Worm (Caenorhabditis elegans) whole organism, young adult: ENCODE data around the gene W07G4.7.

Experiments used
- B0019.2 ChIP-seq: fragments of 200-800 bp; sonication (Bioruptor generic); conservative IDR thresholded peaks from 2 replicates; pipeline ENCODE4 v1.3.6; 2022; ENCODE audit warnings: missing genetic modification reagents, missing genetic modification characterization, missing compliant biosample characterization
- C06A6.2 ChIP-seq: fragments of 200-800 bp; sonication (Bioruptor generic); conservative IDR thresholded peaks from 2 replicates; pipeline ENCODE4 v1.3.6; 2022; ENCODE audit warnings: missing genetic modification characterization, missing compliant biosample characterization
- C17E4.6 ChIP-seq: fragments of 200-800 bp; sonication (Bioruptor generic); IDR thresholded peaks from 2 replicates; pipeline ENCODE4 v1.3.6; 2022; ENCODE audit warnings: missing genetic modification reagents, missing genetic modification characterization, missing compliant biosample characterization
- F22D6.2 ChIP-seq: sonication (generic microtip); optimal IDR thresholded peaks from 2 replicates; lab custom pipeline; 2016; ENCODE audit warnings: mild to moderate bottlenecking, missing genetic modification characterization, missing compliant biosample characterization
- F23B12.7 ChIP-seq: sonication (generic microtip); optimal IDR thresholded peaks from 2 replicates; lab custom pipeline; 2017; ENCODE audit warnings: missing genetic modification characterization, mild to moderate bottlenecking, missing compliant biosample characterization, antibody characterized with exemption, moderate library complexity; ENCODE audit not compliant: insufficient read depth
- F33H1.4 ChIP-seq: fragments of 200-800 bp; sonication (Bioruptor generic); IDR thresholded peaks from 2 replicates; pipeline ENCODE4 v1.3.6; 2022; ENCODE audit warnings: missing genetic modification reagents, missing genetic modification characterization, missing compliant biosample characterization
- F37B4.10 ChIP-seq: fragments of 200-800 bp; sonication (Bioruptor generic); IDR thresholded peaks from 2 replicates; pipeline ENCODE4 v1.3.6; 2022; ENCODE audit warnings: missing genetic modification characterization, missing compliant biosample characterization
- K11D2.4 ChIP-seq: fragments of 200-800 bp; sonication (Bioruptor generic); IDR thresholded peaks from 2 replicates; pipeline ENCODE4 v1.3.6; 2022; ENCODE audit warnings: missing genetic modification reagents, missing genetic modification characterization, missing compliant biosample characterization
- K12H6.12 ChIP-seq: fragments of 200-800 bp; sonication (Bioruptor generic); optimal IDR thresholded peaks from 2 replicates; lab custom pipeline; 2018; ENCODE audit warnings: mild to moderate bottlenecking, missing genetic modification characterization, missing compliant biosample characterization
- Y53G8AR.9 ChIP-seq: fragments of 200-800 bp; sonication (Bioruptor generic); conservative IDR thresholded peaks from 2 replicates; pipeline ENCODE4 v1.3.6; 2022; ENCODE audit warnings: missing genetic modification reagents, missing genetic modification characterization, missing compliant biosample characterization
- aptf-3 ChIP-seq: fragments of 200-800 bp; sonication (Bioruptor generic); IDR thresholded peaks from 2 replicates; pipeline ENCODE4 v1.3.6; 2022; ENCODE audit warnings: missing genetic modification characterization, missing compliant biosample characterization
- atf-7 ChIP-seq: sonication (generic microtip); optimal IDR thresholded peaks from 2 replicates; lab custom pipeline; 2017; ENCODE audit warnings: mild to moderate bottlenecking, missing genetic modification characterization, missing compliant biosample characterization
- attf-5 ChIP-seq: fragments of 200-800 bp; sonication (Bioruptor generic); optimal IDR thresholded peaks from 2 replicates; lab custom pipeline; 2018; ENCODE audit warnings: mild to moderate bottlenecking, missing genetic modification characterization, missing compliant biosample characterization
- cebp-1 ChIP-seq, 2 experiments: fragments of 200-800 bp in 1 of 2; sonication (Bioruptor generic) in 1 of 2; sonication (generic microtip) in 1 of 2; IDR thresholded peaks in 1 of 2; optimal IDR thresholded peaks in 1 of 2; 2 replicates each; pipeline versions ENCODE4 v1.3.6 to Lab custom; 2017 to 2022; ENCODE audit warnings: missing compliant biosample characterization in 2 of 2, missing genetic modification characterization in 2 of 2, mild to moderate bottlenecking in 1 of 2, missing genetic modification reagents in 1 of 2, moderate library complexity in 1 of 2
- cebp-2 ChIP-seq: fragments of 200-800 bp; sonication (Bioruptor generic); IDR thresholded peaks from 2 replicates; pipeline ENCODE4 v1.3.6; 2022; ENCODE audit warnings: missing genetic modification characterization, missing compliant biosample characterization
- ceh-100 ChIP-seq: fragments of 200-800 bp; sonication (Bioruptor generic); IDR thresholded peaks from 2 replicates; pipeline ENCODE4 v1.3.6; 2022; ENCODE audit warnings: missing genetic modification reagents, missing genetic modification characterization, missing compliant biosample characterization
- ceh-27 ChIP-seq: fragments of 200-800 bp; sonication (Bioruptor generic); optimal IDR thresholded peaks from 2 replicates; lab custom pipeline; 2018; ENCODE audit warnings: mild to moderate bottlenecking, missing genetic modification characterization, moderate library complexity, missing compliant biosample characterization
- ceh-40 ChIP-seq: fragments of 200-800 bp; sonication (Bioruptor generic); IDR thresholded peaks from 2 replicates; pipeline ENCODE4 v1.3.6; 2022; ENCODE audit warnings: missing genetic modification characterization, missing compliant biosample characterization
- die-1 ChIP-seq: sonication (generic microtip); optimal IDR thresholded peaks from 2 replicates; lab custom pipeline; 2016; ENCODE audit warnings: missing genotype, mild to moderate bottlenecking, missing genetic modification characterization, missing compliant biosample characterization
- dox-1 ChIP-seq: fragments of 200-800 bp; sonication (Bioruptor generic); IDR thresholded peaks from 2 replicates; pipeline ENCODE4 v1.3.6; 2022; ENCODE audit warnings: missing genetic modification reagents, missing genetic modification characterization, missing compliant biosample characterization
- egl-44 ChIP-seq: fragments of 200-800 bp; sonication (Bioruptor generic); IDR thresholded peaks from 2 replicates; pipeline ENCODE4 v1.3.6; 2022; ENCODE audit warnings: missing genetic modification reagents, missing genetic modification characterization, missing compliant biosample characterization
- hmg-1.2 ChIP-seq: fragments of 200-800 bp; sonication (Bioruptor generic); IDR thresholded peaks from 2 replicates; pipeline ENCODE4 v1.3.6; 2022; ENCODE audit warnings: missing genetic modification reagents, missing genetic modification characterization, missing compliant biosample characterization
- hrde-1 ChIP-seq: sonication (generic microtip); optimal IDR thresholded peaks from 2 replicates; lab custom pipeline; 2016; ENCODE audit warnings: missing genetic modification characterization, mild to moderate bottlenecking, missing compliant biosample characterization, moderate library complexity, missing genotype, missing genetic modification reagents, borderline replicate concordance
- let-607 ChIP-seq, 2 experiments: fragments of 200-800 bp in 1 of 2; sonication (Bioruptor generic) in 1 of 2; sonication (generic microtip) in 1 of 2; optimal IDR thresholded peaks; 2 replicates each; lab custom pipeline; 2016 to 2018; ENCODE audit warnings: mild to moderate bottlenecking in 2 of 2, missing compliant biosample characterization in 2 of 2, missing genetic modification characterization in 2 of 2, moderate library complexity in 2 of 2, missing genotype in 1 of 2
- lin-40 ChIP-seq: sonication (generic microtip); optimal IDR thresholded peaks from 2 replicates; lab custom pipeline; 2016; ENCODE audit warnings: missing genetic modification characterization, mild to moderate bottlenecking, missing compliant biosample characterization, missing genotype, missing genetic modification reagents
- madf-3 ChIP-seq: fragments of 200-800 bp; sonication (Bioruptor generic); IDR thresholded peaks from 2 replicates; pipeline ENCODE4 v1.3.6; 2022; ENCODE audit warnings: missing genetic modification reagents, missing genetic modification characterization, missing compliant biosample characterization
- nhr-80 ChIP-seq: sonication (generic microtip); optimal IDR thresholded peaks from 2 replicates; lab custom pipeline; 2016; ENCODE audit warnings: missing genetic modification characterization, missing compliant biosample characterization
- pha-4 ChIP-seq: fragments of 150-350 bp; sonication (generic microtip); optimal IDR thresholded peaks from 2 replicates; lab custom pipeline; 2014; ENCODE audit warnings: missing biosample characterization, missing genetic modification reagents, missing genetic modification characterization
- sdz-38 ChIP-seq: sonication (generic microtip); optimal IDR thresholded peaks from 2 replicates; lab custom pipeline; 2016; ENCODE audit warnings: missing genotype, missing genetic modification characterization, missing compliant biosample characterization
- snpc-1.3 ChIP-seq: sonication (generic microtip); optimal IDR thresholded peaks from 2 replicates; lab custom pipeline; 2017; ENCODE audit warnings: missing genetic modification characterization, mild to moderate bottlenecking, missing compliant biosample characterization, antibody characterized with exemption, moderate library complexity, missing genotype, missing genetic modification reagents; ENCODE audit not compliant: insufficient read depth
- snpc-3.4 ChIP-seq: sonication (generic microtip); optimal IDR thresholded peaks from 2 replicates; lab custom pipeline; 2017; ENCODE audit warnings: missing genetic modification characterization, mild to moderate bottlenecking, missing compliant biosample characterization, antibody characterized with exemption, moderate library complexity, missing genotype, missing genetic modification reagents
- somi-1 ChIP-seq: fragments of 200-800 bp; sonication (Bioruptor generic); optimal IDR thresholded peaks from 2 replicates; lab custom pipeline; 2018; ENCODE audit warnings: mild to moderate bottlenecking, missing genetic modification characterization, missing compliant biosample characterization
- sptf-2 ChIP-seq: fragments of 200-800 bp; sonication (Bioruptor generic); optimal IDR thresholded peaks from 2 replicates; lab custom pipeline; 2018; ENCODE audit warnings: mild to moderate bottlenecking, missing genetic modification characterization, missing compliant biosample characterization
- tbp1 ChIP-seq: fragments of 200-800 bp; sonication (Bioruptor generic); optimal IDR thresholded peaks from 2 replicates; lab custom pipeline; 2018; ENCODE audit warnings: mild to moderate bottlenecking, missing genetic modification characterization, missing compliant biosample characterization
- tlf-1 ChIP-seq: fragments of 200-800 bp; sonication (Bioruptor generic); optimal IDR thresholded peaks from 2 replicates; lab custom pipeline; 2018; ENCODE audit warnings: mild to moderate bottlenecking, missing genetic modification characterization, missing compliant biosample characterization
- unc-130 ChIP-seq: sonication (generic microtip); optimal IDR thresholded peaks from 2 replicates; lab custom pipeline; 2016; ENCODE audit warnings: missing genetic modification reagents, missing genetic modification characterization, missing compliant biosample characterization
- unc-62 ChIP-seq: fragments of 150-350 bp; optimal IDR thresholded peaks from 2 replicates; lab custom pipeline; 2014; ENCODE audit warnings: missing biosample characterization, missing genetic modification reagents, missing genetic modification characterization
- xnd-1 ChIP-seq: sonication (generic microtip); optimal IDR thresholded peaks from 2 replicates; lab custom pipeline; 2016; ENCODE audit warnings: missing genotype, missing genetic modification reagents, missing genetic modification characterization, missing compliant biosample characterization
- ztf-18 ChIP-seq: sonication (generic microtip); optimal IDR thresholded peaks from 2 replicates; lab custom pipeline; 2016; ENCODE audit warnings: missing genotype, mild to moderate bottlenecking, missing genetic modification characterization, missing compliant biosample characterization
- ztf-26 ChIP-seq: sonication (generic microtip); optimal IDR thresholded peaks from 2 replicates; lab custom pipeline; 2017; ENCODE audit warnings: missing genetic modification characterization, missing compliant biosample characterization
- ztf-6 ChIP-seq: fragments of 200-800 bp; sonication (Bioruptor generic); IDR thresholded peaks from 2 replicates; pipeline ENCODE4 v1.3.6; 2022; ENCODE audit warnings: missing genetic modification reagents, missing genetic modification characterization, missing compliant biosample characterization

Gene W07G4.7

DNA sequence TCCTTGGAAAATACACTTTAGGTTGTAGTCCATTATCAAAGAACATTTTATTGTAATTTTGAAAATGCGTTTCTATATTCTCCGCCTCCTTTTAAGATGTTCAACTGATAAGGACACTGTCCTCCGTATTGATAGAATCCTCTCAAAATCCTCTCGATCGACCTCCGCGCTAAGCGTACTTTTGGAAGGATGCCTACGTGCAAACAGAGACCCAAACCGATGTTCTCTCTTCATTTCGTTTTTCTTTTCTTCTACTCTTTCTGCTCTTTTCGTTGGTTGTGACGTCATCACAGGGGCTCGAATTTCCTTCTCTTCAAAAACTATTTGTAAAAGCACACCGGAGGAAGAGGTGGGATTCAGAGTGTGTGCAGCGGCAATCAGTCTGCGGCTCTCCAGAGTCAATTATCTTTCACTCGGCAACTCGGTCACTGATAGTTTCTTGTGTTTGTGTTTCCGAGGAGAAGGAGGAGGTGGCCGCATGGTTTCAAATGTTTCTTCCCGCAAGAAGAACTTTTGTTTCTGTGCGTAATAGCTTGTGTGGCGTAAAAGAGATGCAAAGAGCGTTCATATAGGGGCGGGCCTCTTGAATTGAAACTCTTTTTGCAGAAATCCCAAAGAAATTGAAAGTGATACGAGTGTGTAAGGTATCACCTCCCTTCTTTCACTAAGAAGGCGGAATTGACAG is 48.1 kb upstream of the W07G4.7 start, which contains the start of gene C34B4.2 (continued):
- peak in 1 of 2 experiments; percentile 48 for TF ChIP-seq let-607 (tag; optimal IDR thresholded peaks at IDR 0.05; lab: Kevin White, UChicago)

DNA sequence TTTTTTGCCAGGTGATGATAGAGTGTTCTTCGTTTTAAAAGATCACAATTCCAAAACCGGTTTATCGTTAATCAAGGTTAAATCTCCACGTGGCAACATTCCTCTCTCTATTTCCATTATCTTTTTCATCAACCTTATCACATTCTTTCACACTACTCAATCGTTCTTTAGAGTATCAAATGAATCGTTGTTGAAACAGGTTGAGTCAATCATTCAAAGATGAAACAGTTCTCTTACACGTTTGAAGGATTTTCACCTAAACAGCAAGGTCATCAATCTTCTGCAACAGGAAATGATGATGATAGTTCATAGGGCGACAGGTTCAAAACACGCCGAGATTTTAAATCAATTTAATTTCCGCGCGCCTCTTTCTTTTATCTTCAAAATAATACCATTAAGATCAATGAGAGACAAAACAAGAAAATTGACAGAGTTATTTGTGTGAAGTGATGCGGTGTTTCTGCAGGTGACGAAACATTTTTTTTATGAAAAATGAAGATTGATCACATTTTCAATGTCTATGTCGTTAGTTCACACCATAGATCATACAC is 46.8 kb upstream of the W07G4.7 start:
- TF ChIP-seq let-607 (tag; optimal IDR thresholded peaks at IDR 0.05; lab: Kevin White, UChicago): peak in 1 of 2 experiments; percentile 78
- peak; percentile 91 for TF ChIP-seq lin-40
- no peak for TF ChIP-seq ceh-40
- no peak for TF ChIP-seq F37B4.10 (GFP tag; lab: Robert Waterston, UW)
- no peak for TF ChIP-seq B0019.2 (GFP tag; lab: Robert Waterston, UW)
- TF ChIP-seq attf-5 (GFP tag; lab: Kevin White, UChicago): no peak
- no peak for TF ChIP-seq tbp1 (GFP tag; lab: Kevin White, UChicago)
- TF ChIP-seq dox-1 (GFP tag; lab: Robert Waterston, UW): no peak
- peak; percentile 89 for TF ChIP-seq ztf-26
- TF ChIP-seq ceh-27 (GFP tag; lab: Kevin White, UChicago): no peak
- TF ChIP-seq xnd-1 (tag; lab: Kevin White, UChicago): no peak
- peak; percentile 68 for TF ChIP-seq F22D6.2 (tag; lab: Kevin White, UChicago)
- peak; percentile 45 for TF ChIP-seq die-1 (tag; lab: Kevin White, UChicago)
- no peak for TF ChIP-seq atf-7 (tag; lab: Kevin White, UChicago)
- no peak for TF ChIP-seq unc-130 (GFP tag; lab: Kevin White, UChicago)
- TF ChIP-seq cebp-2 (GFP tag; lab: Robert Waterston, UW): no peak
- peak; percentile 93 for TF ChIP-seq somi-1
- no peak for TF ChIP-seq ztf-6
- no peak for TF ChIP-seq cebp-1 (GFP tag; IDR thresholded peaks at IDR 0.05; lab: Robert Waterston, UW)
- TF ChIP-seq cebp-1 (tag; optimal IDR thresholded peaks at IDR 0.05; lab: Kevin White, UChicago): peak; percentile 6
- peak; percentile 62 for TF ChIP-seq nhr-80 (tag; lab: Kevin White, UChicago)
- no peak for TF ChIP-seq F23B12.7 (tag; lab: Kevin White, UChicago)
- peak; percentile 38; the same call in 1 of the 2 replicates for TF ChIP-seq K11D2.4 (GFP tag; lab: Robert Waterston, UW)
- TF ChIP-seq F33H1.4 (GFP tag; lab: Robert Waterston, UW): no peak
- no peak for TF ChIP-seq ceh-100 (GFP tag; lab: Robert Waterston, UW)
- no peak for TF ChIP-seq snpc-3.4 (tag; lab: Kevin White, UChicago)
- TF ChIP-seq K12H6.12 (tag; lab: Kevin White, UChicago): no peak
- no peak for TF ChIP-seq hmg-1.2 (GFP tag; lab: Robert Waterston, UW)
- TF ChIP-seq sdz-38: no peak
- peak; percentile 6 for TF ChIP-seq tlf-1
- 0 out of 2 replicates have a peak, but pooled peaks have one; percentile 12 for TF ChIP-seq C06A6.2 (GFP tag; lab: Robert Waterston, UW)
- no peak for TF ChIP-seq C17E4.6 (GFP tag; lab: Robert Waterston, UW)
- 0 out of 2 replicates have a peak, but pooled peaks have one; percentile 52 for TF ChIP-seq egl-44 (GFP tag; lab: Robert Waterston, UW)
- TF ChIP-seq aptf-3 (GFP tag; lab: Robert Waterston, UW): no peak
- TF ChIP-seq unc-62: no peak
- TF ChIP-seq Y53G8AR.9: no peak
- no peak for TF ChIP-seq hrde-1
- no peak for TF ChIP-seq madf-3 (GFP tag; lab: Robert Waterston, UW)
- no peak for TF ChIP-seq pha-4
- TF ChIP-seq snpc-1.3: no peak
- TF ChIP-seq ztf-18 (tag; lab: Kevin White, UChicago): no peak
- TF ChIP-seq sptf-2: no peak
- TF ChIP-seq, all 124 proteins: peak for 12
